Fruit fly (Drosophila melanogaster) whole organism, prepupa: ENCODE data around the gene dpr10.

ENCODE experiments used
- Blimp-1 ChIP-seq: fragments of 200-800 bp; sonication (Bioruptor generic); optimal IDR thresholded peaks from 3 replicates; lab custom pipeline; 2017; ENCODE audit warnings: missing biosample characterization, missing genetic modification characterization, mild to moderate bottlenecking, moderate library complexity, missing genetic modification reagents
- CG10631 ChIP-seq: fragments of 200-800 bp; sonication (Bioruptor generic); optimal IDR thresholded peaks from 2 replicates; lab custom pipeline; 2016; ENCODE audit warnings: missing biosample characterization, missing genetic modification characterization
- CG10669 ChIP-seq: fragments of 200-800 bp; sonication (Bioruptor generic); optimal IDR thresholded peaks from 3 replicates; lab custom pipeline; 2018; ENCODE audit warnings: missing biosample characterization, mild to moderate bottlenecking, missing genetic modification characterization, moderate library complexity
- CG11294 ChIP-seq: fragments of 200-800 bp; sonication (Bioruptor generic); IDR thresholded peaks from 2 replicates; pipeline ENCODE4 v1.3.6; 2022; ENCODE audit warnings: missing biosample characterization, missing genetic modification characterization
- CG11762 ChIP-seq: fragments of 200-800 bp; sonication (Bioruptor generic); optimal IDR thresholded peaks from 3 replicates; lab custom pipeline; 2016; ENCODE audit warnings: missing biosample characterization, missing genetic modification characterization; ENCODE audit not compliant: insufficient read depth
- CG15336 ChIP-seq: fragments of 200-800 bp; sonication (Bioruptor generic); IDR thresholded peaks from 2 replicates; pipeline ENCODE4 v1.3.6; 2022; ENCODE audit warnings: missing biosample characterization, missing genetic modification characterization
- CG1621 ChIP-seq: fragments of 200-800 bp; sonication (Bioruptor generic); optimal IDR thresholded peaks from 3 replicates; lab custom pipeline; 2018; ENCODE audit warnings: missing biosample characterization, mild to moderate bottlenecking, missing genetic modification characterization
- CG16779 ChIP-seq: fragments of 200-800 bp; sonication (Bioruptor generic); optimal IDR thresholded peaks from 3 replicates; lab custom pipeline; 2017; ENCODE audit warnings: missing biosample characterization, mild to moderate bottlenecking, missing genetic modification characterization
- CG32006 ChIP-seq: fragments of 200-800 bp; sonication (Bioruptor generic); optimal IDR thresholded peaks from 3 replicates; lab custom pipeline; 2017; ENCODE audit warnings: missing biosample characterization, mild to moderate bottlenecking, missing genetic modification characterization
- CG34406 ChIP-seq: fragments of 200-800 bp; sonication (Bioruptor generic); optimal IDR thresholded peaks from 3 replicates; lab custom pipeline; 2016; ENCODE audit warnings: missing biosample characterization, missing genetic modification characterization
- CG3919 ChIP-seq: fragments of 200-800 bp; sonication (Bioruptor generic); optimal IDR thresholded peaks from 3 replicates; lab custom pipeline; 2016; ENCODE audit warnings: missing biosample characterization, missing genetic modification characterization
- CG4318 ChIP-seq: fragments of 200-800 bp; sonication (Bioruptor generic); optimal IDR thresholded peaks from 3 replicates; lab custom pipeline; 2017; ENCODE audit warnings: missing biosample characterization, mild to moderate bottlenecking, missing genetic modification characterization
- CG6163 ChIP-seq: fragments of 200-800 bp; sonication (Bioruptor generic); IDR thresholded peaks from 3 replicates; pipeline ENCODE4 v1.3.6; 2022; ENCODE audit warnings: missing biosample characterization, missing genetic modification characterization
- CG6276 ChIP-seq: fragments of 200-800 bp; sonication (Bioruptor generic); optimal IDR thresholded peaks from 2 replicates; lab custom pipeline; 2017; ENCODE audit warnings: missing biosample characterization, mild to moderate bottlenecking, missing genetic modification characterization
- CG6792 ChIP-seq: fragments of 200-800 bp; sonication (Bioruptor generic); optimal IDR thresholded peaks from 3 replicates; lab custom pipeline; 2016; ENCODE audit warnings: missing biosample characterization, missing genetic modification characterization
- CG6808 ChIP-seq: fragments of 200-800 bp; sonication (Bioruptor generic); optimal IDR thresholded peaks from 3 replicates; lab custom pipeline; 2017; ENCODE audit warnings: missing biosample characterization, missing genetic modification characterization, mild to moderate bottlenecking, moderate library complexity, missing genetic modification reagents
- CG8119 ChIP-seq: fragments of 200-800 bp; sonication (Bioruptor generic); IDR thresholded peaks from 3 replicates; pipeline ENCODE4 v1.3.6; 2022; ENCODE audit warnings: missing biosample characterization, missing genetic modification characterization
- CG9139 ChIP-seq: fragments of 200-800 bp; sonication (Bioruptor generic); optimal IDR thresholded peaks from 3 replicates; lab custom pipeline; 2017; ENCODE audit warnings: missing biosample characterization, mild to moderate bottlenecking, missing genetic modification characterization
- Eip75B ChIP-seq: fragments of 200-800 bp; sonication (Bioruptor generic); optimal IDR thresholded peaks from 3 replicates; lab custom pipeline; 2016; ENCODE audit warnings: missing biosample characterization, missing genetic modification characterization
- Eip78C ChIP-seq: fragments of 200-800 bp; sonication (Bioruptor generic); peaks from one replicate; lab custom pipeline; 2016; ENCODE audit warnings: missing biosample characterization, missing genetic modification characterization
- Ets21C ChIP-seq: fragments of 200-800 bp; sonication (Bioruptor generic); optimal IDR thresholded peaks from 3 replicates; lab custom pipeline; 2016; ENCODE audit warnings: missing biosample characterization, missing genetic modification characterization
- Ets96B ChIP-seq: fragments of 200-800 bp; optimal IDR thresholded peaks from 2 replicates; lab custom pipeline; 2019; ENCODE audit warnings: missing biosample characterization, mild to moderate bottlenecking, missing genetic modification characterization, moderate library complexity
- Gug ChIP-seq: fragments of 200-800 bp; sonication (Bioruptor generic); IDR thresholded peaks from 2 replicates; pipeline ENCODE4 v1.3.6; 2022; ENCODE audit warnings: missing biosample characterization, missing genetic modification characterization
- Hr38 ChIP-seq: sonication (Bioruptor generic); optimal IDR thresholded peaks from 2 replicates; lab custom pipeline; 2016; ENCODE audit warnings: missing biosample characterization, missing genetic modification characterization
- Hr39 ChIP-seq: fragments of 200-800 bp; sonication (Bioruptor generic); optimal IDR thresholded peaks from 2 replicates; lab custom pipeline; 2016; ENCODE audit warnings: missing biosample characterization, missing genetic modification characterization
- Hr4 ChIP-seq: fragments of 200-800 bp; sonication (Bioruptor generic); optimal IDR thresholded peaks from 3 replicates; lab custom pipeline; 2016; ENCODE audit warnings: missing biosample characterization, missing genetic modification characterization
- OdsH ChIP-seq: fragments of 200-800 bp; sonication (Bioruptor generic); optimal IDR thresholded peaks from 3 replicates; lab custom pipeline; 2016; ENCODE audit warnings: missing biosample characterization, missing genetic modification characterization
- Smox ChIP-seq: fragments of 200-800 bp; sonication (Bioruptor generic); optimal IDR thresholded peaks from 3 replicates; lab custom pipeline; 2016; ENCODE audit warnings: missing biosample characterization, missing genetic modification characterization
- Sox102F ChIP-seq: fragments of 200-800 bp; sonication (Bioruptor generic); optimal IDR thresholded peaks from 2 replicates; lab custom pipeline; 2016; ENCODE audit warnings: missing biosample characterization, mild to moderate bottlenecking, missing genetic modification characterization
- Sox14 ChIP-seq: fragments of 200-800 bp; sonication (Bioruptor generic); optimal IDR thresholded peaks from 3 replicates; lab custom pipeline; 2016; ENCODE audit warnings: missing biosample characterization, missing genetic modification characterization
- cyc ChIP-seq: fragments of 200-800 bp; sonication (Bioruptor generic); optimal IDR thresholded peaks from 3 replicates; lab custom pipeline; 2016; ENCODE audit warnings: missing biosample characterization, missing genetic modification characterization
- dac ChIP-seq: fragments of 200-800 bp; sonication (Bioruptor generic); optimal IDR thresholded peaks from 2 replicates; lab custom pipeline; 2017; ENCODE audit warnings: missing biosample characterization, mild to moderate bottlenecking, missing genetic modification characterization
- dsx ChIP-seq: fragments of 200-800 bp; optimal IDR thresholded peaks from 3 replicates; lab custom pipeline; 2019; ENCODE audit warnings: missing biosample characterization, mild to moderate bottlenecking, missing genetic modification characterization, moderate library complexity; ENCODE audit not compliant: poor library complexity, severe bottlenecking
- eg ChIP-seq: fragments of 200-800 bp; sonication (Bioruptor generic); IDR thresholded peaks from 3 replicates; pipeline ENCODE4 v1.3.6; 2022; ENCODE audit warnings: missing biosample characterization, missing genetic modification characterization
- fd59A ChIP-seq: fragments of 200-800 bp; sonication (Bioruptor generic); optimal IDR thresholded peaks from 2 replicates; lab custom pipeline; 2017; ENCODE audit warnings: missing biosample characterization, mild to moderate bottlenecking, missing genetic modification characterization, missing genetic modification reagents
- fd85E ChIP-seq: fragments of 200-800 bp; sonication (Bioruptor generic); optimal IDR thresholded peaks from 3 replicates; lab custom pipeline; 2016; ENCODE audit warnings: missing biosample characterization, missing genetic modification characterization
- fkh ChIP-seq: fragments of 200-800 bp; sonication (Bioruptor generic); optimal IDR thresholded peaks from 3 replicates; lab custom pipeline; 2017; ENCODE audit warnings: missing biosample characterization, mild to moderate bottlenecking, missing genetic modification characterization, moderate library complexity
- lz ChIP-seq: fragments of 200-800 bp; sonication (Bioruptor generic); optimal IDR thresholded peaks from 3 replicates; lab custom pipeline; 2016; ENCODE audit warnings: missing biosample characterization, missing genetic modification characterization
- salr ChIP-seq, 2 experiments: fragments of 200-800 bp; sonication (Bioruptor generic); optimal IDR thresholded peaks; 3 replicates each; lab custom pipeline; 2016 to 2018; ENCODE audit warnings: missing biosample characterization in 2 of 2, missing genetic modification characterization in 2 of 2, mild to moderate bottlenecking in 1 of 2
- spab ChIP-seq: fragments of 200-800 bp; sonication (Bioruptor generic); optimal IDR thresholded peaks from 2 replicates; lab custom pipeline; 2017; ENCODE audit warnings: missing biosample characterization, mild to moderate bottlenecking, missing genetic modification characterization, missing genetic modification reagents
- ss ChIP-seq, 2 experiments: fragments of 200-800 bp; sonication (Bioruptor generic); optimal IDR thresholded peaks; 2 replicates in 1 of 2; 3 replicates in 1 of 2; lab custom pipeline; 2017 to 2018; ENCODE audit warnings: mild to moderate bottlenecking in 2 of 2, missing biosample characterization in 2 of 2, missing genetic modification characterization in 2 of 2, moderate library complexity in 1 of 2
- topi ChIP-seq: fragments of 200-800 bp; sonication (Bioruptor generic); optimal IDR thresholded peaks from 3 replicates; lab custom pipeline; 2016; ENCODE audit warnings: missing biosample characterization, missing genetic modification characterization
- vri ChIP-seq: fragments of 200-800 bp; sonication (Bioruptor generic); optimal IDR thresholded peaks from 3 replicates; lab custom pipeline; 2016; ENCODE audit warnings: missing biosample characterization, mild to moderate bottlenecking, missing genetic modification characterization

Gene dpr10

DNA sequence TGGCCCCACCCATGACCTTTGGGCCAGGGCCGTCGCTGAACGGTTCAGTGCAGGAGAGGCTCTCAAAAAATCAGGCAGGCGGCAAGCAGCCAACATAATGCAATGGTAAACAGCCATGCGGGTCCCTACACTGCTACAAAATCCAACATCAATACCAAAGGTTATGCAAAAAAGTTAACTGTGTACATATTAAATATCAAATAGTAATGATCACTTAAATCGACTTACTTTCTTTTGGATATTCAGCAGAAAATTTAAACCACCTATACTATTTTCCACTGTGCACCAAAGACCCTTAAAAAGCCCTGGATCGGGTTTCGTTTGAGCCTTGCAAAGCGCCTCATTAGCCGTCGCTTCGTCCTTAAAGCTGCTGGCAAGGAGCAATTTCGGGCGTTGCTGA lies 41.2 kb upstream of the dpr10 start (continued):
- TF ChIP-seq CG32006 (GFP tag; lab: Kevin White, UChicago) (no peak), CG3919 (GFP tag; lab: Kevin White, UChicago) (peak; percentile 36), CG6792 (GFP tag; lab: Kevin White, UChicago) (peak; percentile 28), CG1621 (tag; lab: Kevin White, UChicago) (peak; percentile 32), CG15336 (no peak), Sox102F (GFP tag; lab: Kevin White, UChicago) (no peak), dsx (peak; percentile 11)

DNA sequence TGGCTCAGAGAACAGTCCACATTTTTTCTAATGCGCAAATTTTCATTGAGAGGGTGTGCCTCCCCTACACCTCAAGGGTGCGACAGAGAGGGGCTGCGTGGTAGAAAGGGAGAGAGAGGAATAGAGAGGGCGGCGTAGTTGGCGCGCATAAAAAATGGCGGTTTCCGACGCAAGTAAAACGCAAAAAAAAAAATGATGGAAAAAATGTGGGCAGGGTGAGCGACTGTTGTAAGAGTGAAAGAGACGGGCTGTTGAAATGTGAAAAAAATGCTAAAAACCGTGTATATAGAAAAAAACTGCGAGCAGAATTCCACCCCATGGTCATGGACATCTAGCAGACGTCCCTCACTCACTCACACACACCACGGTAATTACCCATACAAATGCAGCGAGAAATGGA lies 40.1 kb upstream of the dpr10 start:
- TF ChIP-seq CG10631 (GFP tag; lab: Kevin White, UChicago) (no peak), Sox102F (GFP tag; lab: Kevin White, UChicago) (no peak), CG1621 (tag; lab: Kevin White, UChicago) (no peak), CG6163 (GFP tag; lab: Robert Waterston, UW) (peak; percentile 49; the same call in 1 of the 3 replicates), spab (GFP tag; lab: Kevin White, UChicago) (no peak), ss (GFP tag; optimal IDR thresholded peaks at IDR 0.05; lab: Kevin White, UChicago) (peak in 1 of 2 experiments; percentile 39), eg (GFP tag; lab: Robert Waterston, UW) (no peak), fd59A (GFP tag; lab: Kevin White, UChicago) (no peak)

DNA sequence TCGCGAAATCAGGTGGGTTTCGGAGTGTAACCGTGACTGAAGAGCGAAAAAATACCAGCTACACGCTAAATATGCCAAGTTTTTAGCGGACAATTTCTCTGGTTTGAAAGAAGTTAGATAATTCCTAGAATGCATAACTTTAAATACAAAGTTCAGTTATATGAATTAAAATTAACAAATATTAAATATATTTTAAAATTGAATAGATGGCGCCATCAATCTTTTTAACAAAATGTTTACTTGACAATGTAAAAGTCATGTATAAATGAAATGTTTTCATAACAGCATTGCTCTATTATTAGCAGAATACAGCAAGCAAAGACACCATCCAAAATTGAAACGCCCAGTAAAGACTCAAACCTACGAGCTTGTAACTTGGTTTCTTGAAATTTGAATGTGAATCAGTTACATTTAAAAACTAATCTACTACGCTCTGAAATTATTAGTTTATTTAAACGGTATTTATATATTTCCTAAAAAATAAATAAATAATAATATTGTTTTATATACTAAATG lies 39.4 kb upstream of the dpr10 start, which contains the start of gene scramb1:
Gene scramb1 (minus strand): TSS at position 27 of the 516 bp plus-strand sequence.
- TF ChIP-seq Smox (GFP tag; lab: Kevin White, UChicago) (no peak), dsx (peak; percentile 28)

DNA sequence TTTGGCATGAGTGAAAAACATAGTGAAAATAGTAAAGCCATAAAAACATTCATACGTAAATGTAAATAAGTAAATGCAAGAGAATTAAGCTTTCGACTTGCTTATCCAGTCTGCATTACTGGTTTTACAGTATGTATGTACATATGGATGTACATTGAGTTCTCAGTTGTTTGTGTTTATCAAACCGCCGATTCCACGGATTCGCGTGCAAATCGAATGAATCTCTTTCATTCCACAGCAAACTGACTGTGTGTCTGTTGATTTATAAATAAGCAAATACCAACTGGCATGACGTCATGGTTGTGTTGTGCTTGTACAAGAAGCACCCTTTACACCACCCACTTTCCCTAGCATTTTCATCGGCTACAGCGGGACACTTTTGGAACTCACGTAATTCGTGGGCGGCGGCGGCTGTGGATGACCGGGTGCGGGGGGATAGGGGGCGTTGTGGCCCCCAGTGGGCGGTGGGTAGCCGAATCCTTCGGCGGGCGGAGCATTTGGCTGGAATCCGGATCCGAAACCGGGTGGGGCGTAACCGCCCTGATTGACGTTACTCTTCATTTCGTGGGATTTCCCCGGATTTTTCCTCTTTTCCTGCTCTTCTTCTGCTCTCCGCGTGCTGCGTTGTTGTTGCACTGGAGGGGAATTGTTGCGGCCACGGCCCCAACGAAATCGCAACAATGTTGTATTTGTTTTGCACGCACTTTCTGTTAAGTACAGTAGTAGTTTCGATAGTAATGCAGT lies 38.7 kb upstream of the dpr10 start:
- TF ChIP-seq Hr38 (GFP tag; lab: Kevin White, UChicago) (no peak), Gug (GFP tag; lab: Robert Waterston, UW) (no peak), Hr4 (no peak), CG10669 (GFP tag; lab: Kevin White, UChicago) (peak; percentile 58), salr (GFP tag; optimal IDR thresholded peaks at IDR 0.05; lab: Kevin White, UChicago) (no peak), Ets96B (tag; lab: Kevin White, UChicago) (no peak), CG15336 (peak; percentile 56), Sox14 (GFP tag; lab: Kevin White, UChicago) (peak; percentile 17), fd85E (GFP tag; lab: Kevin White, UChicago) (no peak), spab (GFP tag; lab: Kevin White, UChicago) (no peak), Hr39 (peak; percentile 31), OdsH (no peak), dac (GFP tag; lab: Kevin White, UChicago) (no peak), ss (GFP tag; optimal IDR thresholded peaks at IDR 0.05; lab: Kevin White, UChicago) (no peak), Ets21C (GFP tag; lab: Kevin White, UChicago) (no peak), vri (GFP tag; lab: Kevin White, UChicago) (no peak), fkh (GFP tag; lab: Kevin White, UChicago) (no peak), topi (GFP tag; lab: Kevin White, UChicago) (no peak), CG4318 (no peak), CG8119 (GFP tag; lab: Robert Waterston, UW) (0 out of 3 replicates have a peak, but pooled peaks have one; percentile 37), Blimp-1 (no peak), lz (GFP tag; lab: Kevin White, UChicago) (peak; percentile 13), CG9139 (GFP tag; lab: Kevin White, UChicago) (no peak), CG3919 (GFP tag; lab: Kevin White, UChicago) (peak; percentile 26), CG34406 (GFP tag; lab: Kevin White, UChicago) (peak; percentile 4), CG1621 (tag; lab: Kevin White, UChicago) (peak; percentile 3), cyc (GFP tag; lab: Kevin White, UChicago) (peak; percentile 21), CG6276 (GFP tag; lab: Kevin White, UChicago) (no peak), CG11294 (no peak), Eip78C (GFP tag; lab: Kevin White, UChicago) (peak; percentile 70), CG16779 (no peak), CG6808 (GFP tag; lab: Kevin White, UChicago) (no peak), Eip75B (no peak), CG11762 (no peak)
